Worm (Caenorhabditis elegans): ENCODE data around the gene vps-60.

DNA sequence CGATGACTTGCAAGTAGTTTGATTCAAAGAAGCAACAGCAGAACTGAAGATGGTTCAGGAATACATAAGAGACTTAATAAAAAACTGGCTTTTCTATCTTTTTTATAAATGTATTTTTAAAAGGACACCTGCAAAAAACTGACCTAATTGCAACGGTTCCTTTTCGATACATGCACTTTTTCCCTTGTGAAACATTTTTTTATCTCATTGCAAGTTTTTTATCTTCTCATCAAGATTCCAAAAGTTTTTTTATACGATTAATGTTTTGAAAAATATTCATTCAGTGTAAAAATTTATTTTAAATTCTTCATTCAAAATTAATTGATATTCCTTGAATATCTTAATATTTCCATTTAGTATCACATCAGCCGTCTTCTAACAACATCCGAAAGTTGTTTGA is 29.6 kb upstream of the vps-60 start, which contains the start of gene oac-29:
- no peak for TF ChIP-seq sdc-2 (tag; optimal IDR thresholded peaks at IDR 0.05)
- no peak for TF ChIP-seq zip-5 (tag; optimal IDR thresholded peaks at IDR 0.05)
- TF ChIP-seq odd-2 (tag; optimal IDR thresholded peaks at IDR 0.05) = no peak
- no peak for TF ChIP-seq pag-3 (tag; optimal IDR thresholded peaks at IDR 0.05; ENCODE audit: borderline replicate concordance)
- TF ChIP-seq nhr-11 (tag; optimal IDR thresholded peaks at IDR 0.05) = no peak
- no peak for TF ChIP-seq ama-1 (optimal IDR thresholded peaks at IDR 0.05)
- TF ChIP-seq gmeb-2 (tag; optimal IDR thresholded peaks at IDR 0.05) = no peak
- no peak for TF ChIP-seq fkh-10 (GFP tag; optimal IDR thresholded peaks at IDR 0.05)
- TF ChIP-seq sox-2 (GFP tag; IDR thresholded peaks at IDR 0.05) = no peak
- no peak for TF ChIP-seq K02D7.2 (tag; optimal IDR thresholded peaks at IDR 0.05)
